Fruit fly (Drosophila melanogaster): Measurements from ENCODE around the gene ND-ACP.

The ND-ACP gene

dm6 chr3L:1335428-1335764 is 5.6 kb downstream of the ND-ACP start:
- peak; percentile 15 for TF ChIP-seq Crg-1 (GFP tag; optimal IDR thresholded peaks at IDR 0.05)
- peak; percentile 33 for TF ChIP-seq CG7101 (tag; optimal IDR thresholded peaks at IDR 0.05)
- TF ChIP-seq Hr96 (GFP tag; optimal IDR thresholded peaks at IDR 0.05) = no peak
- peak; percentile 2 for TF ChIP-seq CG1620 (GFP tag; optimal IDR thresholded peaks at IDR 0.05)
- TF ChIP-seq Clk (GFP tag; optimal IDR thresholded peaks at IDR 0.05) = no peak
- TF ChIP-seq CG12768 (GFP tag; optimal IDR thresholded peaks at IDR 0.05) = no peak
- TF ChIP-seq CG14711 (tag; optimal IDR thresholded peaks at IDR 0.05) = peak; percentile 23
- TF ChIP-seq bab1 (GFP tag; optimal IDR thresholded peaks at IDR 0.05) = peak; percentile 35
- no peak for TF ChIP-seq cic (GFP tag; optimal IDR thresholded peaks at IDR 0.05)
- TF ChIP-seq toe (GFP tag; optimal IDR thresholded peaks at IDR 0.05) = no peak
- TF ChIP-seq pad (GFP tag; optimal IDR thresholded peaks at IDR 0.05) = peak; percentile 98
- TF ChIP-seq cnc (optimal IDR thresholded peaks at IDR 0.05) = peak in 1 of 2 experiments; percentile 24
- TF ChIP-seq CG33017 (tag; optimal IDR thresholded peaks at IDR 0.05) = no peak
- TF ChIP-seq kay (GFP tag; ENCODE audit: borderline replicate concordance) = no peak
- TF ChIP-seq CG7045 (GFP tag; optimal IDR thresholded peaks at IDR 0.05) = peak; percentile 40

dm6 chr3L:1335989-1336961 is 6.5 kb downstream of the ND-ACP start:
- TF ChIP-seq CG33017 (tag; optimal IDR thresholded peaks at IDR 0.05) (no peak), cnc (optimal IDR thresholded peaks at IDR 0.05) (peak; percentile 95 to 98)

- TF ChIP-seq cnc (optimal IDR thresholded peaks at IDR 0.05) (no peak), CG14711 (tag; optimal IDR thresholded peaks at IDR 0.05) (peak; percentile 63), CG12768 (GFP tag; optimal IDR thresholded peaks at IDR 0.05) (peak; percentile 60), toe (GFP tag; optimal IDR thresholded peaks at IDR 0.05) (no peak), CG11617 (GFP tag; optimal IDR thresholded peaks at IDR 0.05) (peak; percentile 74), Clk (GFP tag; optimal IDR thresholded peaks at IDR 0.05) (peak; percentile 31), CG7045 (GFP tag; optimal IDR thresholded peaks at IDR 0.05) (peak; percentile 59), Mnt (GFP tag; optimal IDR thresholded peaks at IDR 0.05) (peak; percentile 94), CG33017 (tag; optimal IDR thresholded peaks at IDR 0.05) (peak; percentile 28), CG1620 (GFP tag; optimal IDR thresholded peaks at IDR 0.05) (peak; percentile 26), pad (GFP tag; optimal IDR thresholded peaks at IDR 0.05) (peak; percentile 38), tj (GFP tag; optimal IDR thresholded peaks at IDR 0.05) (peak; percentile 26), CG7101 (tag; optimal IDR thresholded peaks at IDR 0.05) (peak; percentile 64), bab1 (GFP tag; optimal IDR thresholded peaks at IDR 0.05) (peak; percentile 12), kay (GFP tag; ENCODE audit: borderline replicate concordance) (no peak), ovo (GFP tag; optimal IDR thresholded peaks at IDR 0.05) (peak; percentile 64), CG5204 (GFP tag; optimal IDR thresholded peaks at IDR 0.05) (no peak), cic (GFP tag; optimal IDR thresholded peaks at IDR 0.05) (no peak), Crg-1 (GFP tag; optimal IDR thresholded peaks at IDR 0.05) (peak; percentile 64), Hr96 (GFP tag; optimal IDR thresholded peaks at IDR 0.05) (no peak)
Measured at dm6 chr3L:1342133-1342580, 12.4 kb downstream of the ND-ACP start, which contains the start of gene indra. TSS of gene indra (minus strand) at chr3L:1342403.

dm6 chr3L:1346956-1347587 is 17.3 kb downstream of the ND-ACP start:
- peak; percentile 86 for TF ChIP-seq tj (GFP tag; optimal IDR thresholded peaks at IDR 0.05)
- no peak for TF ChIP-seq cic (GFP tag; optimal IDR thresholded peaks at IDR 0.05)

- TF ChIP-seq Mnt (GFP tag; optimal IDR thresholded peaks at IDR 0.05) = no peak
Measured at dm6 chr3L:1348248-1348647, 18.5 kb downstream of the ND-ACP start.

dm6 chr3L:1348935-1349334 is 19.2 kb downstream of the ND-ACP start:
- TF ChIP-seq CG33017 (tag; optimal IDR thresholded peaks at IDR 0.05) (no peak), CG11617 (GFP tag; optimal IDR thresholded peaks at IDR 0.05) (no peak), CG12768 (GFP tag; optimal IDR thresholded peaks at IDR 0.05) (no peak)

dm6 chr3L:1349397-1349796 is 19.6 kb downstream of the ND-ACP start:
- no peak for TF ChIP-seq Hr96 (GFP tag; optimal IDR thresholded peaks at IDR 0.05)
- TF ChIP-seq CG7045 (GFP tag; optimal IDR thresholded peaks at IDR 0.05) = no peak
- TF ChIP-seq CG12768 (GFP tag; optimal IDR thresholded peaks at IDR 0.05) = no peak
- TF ChIP-seq pad (GFP tag; optimal IDR thresholded peaks at IDR 0.05) = peak; percentile 83
- no peak for TF ChIP-seq cnc (optimal IDR thresholded peaks at IDR 0.05)
- TF ChIP-seq Clk (GFP tag; optimal IDR thresholded peaks at IDR 0.05) = no peak
- TF ChIP-seq CG11617 (GFP tag; optimal IDR thresholded peaks at IDR 0.05) = no peak
